Worm (Caenorhabditis elegans) whole organism, young adult: ENCODE data around the gene sre-28.

ENCODE experiments used
- Y95B8A.8 ChIP-seq: fragments of 200-800 bp; sonication (Bioruptor generic); IDR thresholded peaks from 2 replicates; pipeline ENCODE4 v1.3.6; 2022; ENCODE audit warnings: missing genetic modification reagents, missing genetic modification characterization, missing compliant biosample characterization
- ama-1 ChIP-seq, 3 experiments: fragments of 150-350 bp in 1 of 3; sonication (generic microtip) in 2 of 3; optimal IDR thresholded peaks; 2 replicates each; lab custom pipeline; 2014 to 2018; ENCODE audit warnings: missing biosample characterization in 2 of 3, missing genetic modification characterization in 2 of 3, missing genetic modification reagents in 2 of 3
- hrde-1 ChIP-seq: sonication (generic microtip); optimal IDR thresholded peaks from 2 replicates; lab custom pipeline; 2016; ENCODE audit warnings: missing genetic modification characterization, mild to moderate bottlenecking, missing compliant biosample characterization, moderate library complexity, missing genotype, missing genetic modification reagents, borderline replicate concordance
- nfya-1 ChIP-seq: sonication (generic microtip); optimal IDR thresholded peaks from 2 replicates; lab custom pipeline; 2017; ENCODE audit warnings: antibody characterized with exemption, missing compliant biosample characterization, missing genetic modification characterization, borderline replicate concordance; ENCODE audit not compliant: insufficient read depth

DNA sequence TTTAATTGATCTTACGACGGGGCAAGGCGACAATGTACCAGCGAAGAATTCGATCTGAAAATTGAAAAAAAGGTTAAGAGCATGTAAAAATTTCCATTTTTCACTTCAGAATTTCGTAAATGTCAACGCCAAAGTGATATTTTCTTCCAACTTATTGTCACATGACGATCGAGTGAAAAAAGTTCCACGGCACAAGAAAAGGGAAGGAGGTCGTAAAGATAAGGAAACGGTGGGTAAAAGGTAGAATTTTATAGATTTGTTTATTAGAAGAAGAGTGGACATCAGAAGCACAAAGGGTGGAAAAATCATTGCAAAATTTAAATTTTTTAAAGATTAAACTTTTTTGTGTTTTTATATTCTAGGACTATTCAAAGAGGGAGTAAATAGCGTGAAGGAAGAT is 16.2 kb upstream of the sre-28 start:
- no peak for TF ChIP-seq hrde-1 (tag; lab: Kevin White, UChicago)
- TF ChIP-seq Y95B8A.8 (GFP tag; lab: Robert Waterston, UW), result no peak
- TF ChIP-seq ama-1 (optimal IDR thresholded peaks at IDR 0.05; lab: Kevin White, UChicago), result no peak
- TF ChIP-seq ama-1 (GFP tag; optimal IDR thresholded peaks at IDR 0.05; lab: Kevin White, UChicago), result no peak
- TF ChIP-seq nfya-1, result no peak
